Worm (Caenorhabditis elegans): ENCODE measurements around the gene F17C11.26.

ce11 chrV:10898629-10899028 lies 42.6 kb upstream of the F17C11.26 start:
- TF ChIP-seq egl-27 (tag; optimal IDR thresholded peaks at IDR 0.05): no peak
- no peak for TF ChIP-seq tag-97 (GFP tag; IDR thresholded peaks at IDR 0.05)
- TF ChIP-seq cey-2 (tag; optimal IDR thresholded peaks at IDR 0.05; ENCODE audit: borderline replicate concordance, insufficient read depth): no peak
- no peak for TF ChIP-seq snpc-4 (tag; optimal IDR thresholded peaks at IDR 0.05)
- TF ChIP-seq nhr-11 (tag; optimal IDR thresholded peaks at IDR 0.05): no peak
- no peak for TF ChIP-seq ces-1 (GFP tag; optimal IDR thresholded peaks at IDR 0.05)

Data from whole organism, L4 larva.